Fruit fly (Drosophila melanogaster) whole organism, prepupa: Measurements from ENCODE around the gene hid.

Experiments used
- Blimp-1 ChIP-seq: fragments of 200-800 bp; sonication (Bioruptor generic); optimal IDR thresholded peaks from 3 replicates; lab custom pipeline; 2017; ENCODE audit warnings: missing biosample characterization, missing genetic modification characterization, mild to moderate bottlenecking, moderate library complexity, missing genetic modification reagents
- CG10631 ChIP-seq: fragments of 200-800 bp; sonication (Bioruptor generic); optimal IDR thresholded peaks from 2 replicates; lab custom pipeline; 2016; ENCODE audit warnings: missing biosample characterization, missing genetic modification characterization
- CG10669 ChIP-seq: fragments of 200-800 bp; sonication (Bioruptor generic); optimal IDR thresholded peaks from 3 replicates; lab custom pipeline; 2018; ENCODE audit warnings: missing biosample characterization, mild to moderate bottlenecking, missing genetic modification characterization, moderate library complexity
- CG11294 ChIP-seq: fragments of 200-800 bp; sonication (Bioruptor generic); IDR thresholded peaks from 2 replicates; pipeline ENCODE4 v1.3.6; 2022; ENCODE audit warnings: missing biosample characterization, missing genetic modification characterization
- CG11762 ChIP-seq: fragments of 200-800 bp; sonication (Bioruptor generic); optimal IDR thresholded peaks from 3 replicates; lab custom pipeline; 2016; ENCODE audit warnings: missing biosample characterization, missing genetic modification characterization; ENCODE audit not compliant: insufficient read depth
- CG11902 ChIP-seq: fragments of 200-800 bp; sonication (Bioruptor generic); optimal IDR thresholded peaks from 3 replicates; lab custom pipeline; 2016; ENCODE audit warnings: missing biosample characterization, missing genetic modification characterization
- CG15336 ChIP-seq: fragments of 200-800 bp; sonication (Bioruptor generic); IDR thresholded peaks from 2 replicates; pipeline ENCODE4 v1.3.6; 2022; ENCODE audit warnings: missing biosample characterization, missing genetic modification characterization
- CG16779 ChIP-seq: fragments of 200-800 bp; sonication (Bioruptor generic); optimal IDR thresholded peaks from 3 replicates; lab custom pipeline; 2017; ENCODE audit warnings: missing biosample characterization, mild to moderate bottlenecking, missing genetic modification characterization
- CG3032 ChIP-seq: fragments of 200-800 bp; optimal IDR thresholded peaks from 2 replicates; lab custom pipeline; 2019; ENCODE audit warnings: missing biosample characterization, mild to moderate bottlenecking, missing genetic modification characterization, moderate library complexity
- CG31627 ChIP-seq: fragments of 200-800 bp; sonication (Bioruptor generic); optimal IDR thresholded peaks from 3 replicates; lab custom pipeline; 2016; ENCODE audit warnings: missing biosample characterization, missing genetic modification characterization
- CG32006 ChIP-seq: fragments of 200-800 bp; sonication (Bioruptor generic); optimal IDR thresholded peaks from 3 replicates; lab custom pipeline; 2017; ENCODE audit warnings: missing biosample characterization, mild to moderate bottlenecking, missing genetic modification characterization
- CG34406 ChIP-seq: fragments of 200-800 bp; sonication (Bioruptor generic); optimal IDR thresholded peaks from 3 replicates; lab custom pipeline; 2016; ENCODE audit warnings: missing biosample characterization, missing genetic modification characterization
- CG3919 ChIP-seq: fragments of 200-800 bp; sonication (Bioruptor generic); optimal IDR thresholded peaks from 3 replicates; lab custom pipeline; 2016; ENCODE audit warnings: missing biosample characterization, missing genetic modification characterization
- CG4318 ChIP-seq: fragments of 200-800 bp; sonication (Bioruptor generic); optimal IDR thresholded peaks from 3 replicates; lab custom pipeline; 2017; ENCODE audit warnings: missing biosample characterization, mild to moderate bottlenecking, missing genetic modification characterization
- CG6276 ChIP-seq: fragments of 200-800 bp; sonication (Bioruptor generic); optimal IDR thresholded peaks from 2 replicates; lab custom pipeline; 2017; ENCODE audit warnings: missing biosample characterization, mild to moderate bottlenecking, missing genetic modification characterization
- CG6792 ChIP-seq: fragments of 200-800 bp; sonication (Bioruptor generic); optimal IDR thresholded peaks from 3 replicates; lab custom pipeline; 2016; ENCODE audit warnings: missing biosample characterization, missing genetic modification characterization
- CG6808 ChIP-seq: fragments of 200-800 bp; sonication (Bioruptor generic); optimal IDR thresholded peaks from 3 replicates; lab custom pipeline; 2017; ENCODE audit warnings: missing biosample characterization, missing genetic modification characterization, mild to moderate bottlenecking, moderate library complexity, missing genetic modification reagents
- CG7368 ChIP-seq: fragments of 200-800 bp; sonication (Bioruptor generic); optimal IDR thresholded peaks from 3 replicates; lab custom pipeline; 2016; ENCODE audit warnings: missing biosample characterization, missing genetic modification characterization
- CG8119 ChIP-seq: fragments of 200-800 bp; sonication (Bioruptor generic); IDR thresholded peaks from 3 replicates; pipeline ENCODE4 v1.3.6; 2022; ENCODE audit warnings: missing biosample characterization, missing genetic modification characterization
- CG8319 ChIP-seq: fragments of 200-800 bp; sonication (Bioruptor generic); optimal IDR thresholded peaks from 3 replicates; lab custom pipeline; 2016; ENCODE audit warnings: missing biosample characterization, missing genetic modification characterization
- CG8632 ChIP-seq: fragments of 200-800 bp; sonication (Bioruptor generic); optimal IDR thresholded peaks from 3 replicates; lab custom pipeline; 2016; ENCODE audit warnings: missing biosample characterization, missing genetic modification characterization
- CG9139 ChIP-seq: fragments of 200-800 bp; sonication (Bioruptor generic); optimal IDR thresholded peaks from 3 replicates; lab custom pipeline; 2017; ENCODE audit warnings: missing biosample characterization, mild to moderate bottlenecking, missing genetic modification characterization
- Eip75B ChIP-seq: fragments of 200-800 bp; sonication (Bioruptor generic); optimal IDR thresholded peaks from 3 replicates; lab custom pipeline; 2016; ENCODE audit warnings: missing biosample characterization, missing genetic modification characterization
- Eip93F ChIP-seq: fragments of 200-800 bp; sonication (Bioruptor generic); optimal IDR thresholded peaks from 2 replicates; lab custom pipeline; 2016; ENCODE audit warnings: missing biosample characterization, mild to moderate bottlenecking, missing genetic modification characterization
- Gug ChIP-seq: fragments of 200-800 bp; sonication (Bioruptor generic); IDR thresholded peaks from 2 replicates; pipeline ENCODE4 v1.3.6; 2022; ENCODE audit warnings: missing biosample characterization, missing genetic modification characterization
- Hr38 ChIP-seq: sonication (Bioruptor generic); optimal IDR thresholded peaks from 2 replicates; lab custom pipeline; 2016; ENCODE audit warnings: missing biosample characterization, missing genetic modification characterization
- Hr39 ChIP-seq: fragments of 200-800 bp; sonication (Bioruptor generic); optimal IDR thresholded peaks from 2 replicates; lab custom pipeline; 2016; ENCODE audit warnings: missing biosample characterization, missing genetic modification characterization
- Hr4 ChIP-seq: fragments of 200-800 bp; sonication (Bioruptor generic); optimal IDR thresholded peaks from 3 replicates; lab custom pipeline; 2016; ENCODE audit warnings: missing biosample characterization, missing genetic modification characterization
- Lpt ChIP-seq: fragments of 200-800 bp; sonication (Bioruptor generic); optimal IDR thresholded peaks from 3 replicates; lab custom pipeline; 2016; ENCODE audit warnings: missing biosample characterization, missing genetic modification characterization
- Met ChIP-seq: fragments of 200-800 bp; sonication (Bioruptor generic); optimal IDR thresholded peaks from 3 replicates; lab custom pipeline; 2016; ENCODE audit warnings: missing biosample characterization, missing genetic modification characterization
- OdsH ChIP-seq: fragments of 200-800 bp; sonication (Bioruptor generic); optimal IDR thresholded peaks from 3 replicates; lab custom pipeline; 2016; ENCODE audit warnings: missing biosample characterization, missing genetic modification characterization
- Sox14 ChIP-seq: fragments of 200-800 bp; sonication (Bioruptor generic); optimal IDR thresholded peaks from 3 replicates; lab custom pipeline; 2016; ENCODE audit warnings: missing biosample characterization, missing genetic modification characterization
- Sox15 ChIP-seq: fragments of 200-800 bp; sonication (Bioruptor generic); optimal IDR thresholded peaks from 3 replicates; lab custom pipeline; 2016; ENCODE audit warnings: missing biosample characterization, missing genetic modification characterization
- achi ChIP-seq: fragments of 200-800 bp; sonication (Bioruptor generic); optimal IDR thresholded peaks from 3 replicates; lab custom pipeline; 2016; ENCODE audit warnings: missing biosample characterization, missing genetic modification characterization
- cyc ChIP-seq: fragments of 200-800 bp; sonication (Bioruptor generic); optimal IDR thresholded peaks from 3 replicates; lab custom pipeline; 2016; ENCODE audit warnings: missing biosample characterization, missing genetic modification characterization
- dsx ChIP-seq: fragments of 200-800 bp; optimal IDR thresholded peaks from 3 replicates; lab custom pipeline; 2019; ENCODE audit warnings: missing biosample characterization, mild to moderate bottlenecking, missing genetic modification characterization, moderate library complexity; ENCODE audit not compliant: poor library complexity, severe bottlenecking
- eg ChIP-seq: fragments of 200-800 bp; sonication (Bioruptor generic); IDR thresholded peaks from 3 replicates; pipeline ENCODE4 v1.3.6; 2022; ENCODE audit warnings: missing biosample characterization, missing genetic modification characterization
- esn ChIP-seq: fragments of 200-800 bp; sonication (Bioruptor generic); optimal IDR thresholded peaks from 2 replicates; lab custom pipeline; 2016; ENCODE audit warnings: missing biosample characterization, mild to moderate bottlenecking, missing genetic modification characterization, moderate library complexity
- fd59A ChIP-seq: fragments of 200-800 bp; sonication (Bioruptor generic); optimal IDR thresholded peaks from 2 replicates; lab custom pipeline; 2017; ENCODE audit warnings: missing biosample characterization, mild to moderate bottlenecking, missing genetic modification characterization, missing genetic modification reagents
- fd85E ChIP-seq: fragments of 200-800 bp; sonication (Bioruptor generic); optimal IDR thresholded peaks from 3 replicates; lab custom pipeline; 2016; ENCODE audit warnings: missing biosample characterization, missing genetic modification characterization
- fkh ChIP-seq: fragments of 200-800 bp; sonication (Bioruptor generic); optimal IDR thresholded peaks from 3 replicates; lab custom pipeline; 2017; ENCODE audit warnings: missing biosample characterization, mild to moderate bottlenecking, missing genetic modification characterization, moderate library complexity
- lz ChIP-seq: fragments of 200-800 bp; sonication (Bioruptor generic); optimal IDR thresholded peaks from 3 replicates; lab custom pipeline; 2016; ENCODE audit warnings: missing biosample characterization, missing genetic modification characterization
- net ChIP-seq: fragments of 200-800 bp; sonication (Bioruptor generic); optimal IDR thresholded peaks from 3 replicates; lab custom pipeline; 2016; ENCODE audit warnings: missing biosample characterization, missing genetic modification characterization
- salr ChIP-seq, 2 experiments: fragments of 200-800 bp; sonication (Bioruptor generic); optimal IDR thresholded peaks; 3 replicates each; lab custom pipeline; 2016 to 2018; ENCODE audit warnings: missing biosample characterization in 2 of 2, missing genetic modification characterization in 2 of 2, mild to moderate bottlenecking in 1 of 2
- spab ChIP-seq: fragments of 200-800 bp; sonication (Bioruptor generic); optimal IDR thresholded peaks from 2 replicates; lab custom pipeline; 2017; ENCODE audit warnings: missing biosample characterization, mild to moderate bottlenecking, missing genetic modification characterization, missing genetic modification reagents
- ss ChIP-seq, 2 experiments: fragments of 200-800 bp; sonication (Bioruptor generic); optimal IDR thresholded peaks; 2 replicates in 1 of 2; 3 replicates in 1 of 2; lab custom pipeline; 2017 to 2018; ENCODE audit warnings: mild to moderate bottlenecking in 2 of 2, missing biosample characterization in 2 of 2, missing genetic modification characterization in 2 of 2, moderate library complexity in 1 of 2
- svp ChIP-seq: fragments of 200-800 bp; sonication (Bioruptor generic); peaks from one replicate; lab custom pipeline; 2016; ENCODE audit warnings: missing biosample characterization, missing genetic modification characterization

The hid gene

DNA sequence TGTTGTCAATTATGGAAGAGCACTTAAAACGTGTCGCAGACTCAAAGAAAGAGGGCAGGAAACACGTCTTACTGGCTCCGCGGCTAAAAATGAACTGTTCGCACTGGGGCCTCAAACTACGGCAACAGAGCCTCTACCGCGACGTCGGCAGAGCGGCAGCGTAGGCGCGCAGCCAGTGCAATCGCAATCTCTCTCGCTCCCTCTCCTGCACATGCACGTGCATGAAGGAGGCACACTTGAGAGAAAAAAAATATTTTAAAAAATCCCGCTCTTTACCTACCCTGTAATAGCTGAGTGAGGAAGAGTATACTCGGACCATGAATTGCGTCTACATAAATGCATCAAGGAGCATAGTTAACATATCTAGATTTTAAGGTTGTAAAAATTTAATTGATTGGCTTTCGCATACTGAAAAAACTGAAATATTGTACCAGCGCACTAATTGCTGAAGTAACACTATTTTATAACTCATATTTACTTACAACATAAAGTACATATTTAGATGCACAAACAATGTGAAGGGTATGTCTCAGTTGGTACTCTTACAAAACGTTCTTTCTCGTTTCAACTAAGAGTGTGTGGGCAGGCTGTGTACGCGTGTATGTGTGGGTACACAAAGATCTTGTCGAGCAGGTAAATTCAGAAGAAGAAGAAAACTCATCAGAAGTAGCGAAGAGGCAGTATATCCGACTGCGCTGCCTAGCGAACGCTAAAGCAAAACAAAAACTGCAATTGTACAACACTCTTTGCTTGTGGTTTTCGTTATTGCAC, at the start of gene hid (continued):
- peak; percentile 95 for TF ChIP-seq CG6792 (GFP tag; lab: Kevin White, UChicago)
- peak; percentile 96 for TF ChIP-seq OdsH (GFP tag; lab: Kevin White, UChicago)
- peak; percentile 97 for TF ChIP-seq Met (GFP tag; lab: Kevin White, UChicago)
- TF ChIP-seq Blimp-1 = peak; percentile 91
- peak; percentile 96 for TF ChIP-seq CG3919 (GFP tag; lab: Kevin White, UChicago)
- peak; percentile 92 for TF ChIP-seq Lpt
- TF ChIP-seq CG34406 (GFP tag; lab: Kevin White, UChicago) = peak; percentile 97
- peak; percentile 96 for TF ChIP-seq lz
- TF ChIP-seq Sox15 (GFP tag; lab: Kevin White, UChicago) = peak; percentile 98
- peak; percentile 98 for TF ChIP-seq CG3032
- TF ChIP-seq, all 60 proteins: peak for 60

DNA sequence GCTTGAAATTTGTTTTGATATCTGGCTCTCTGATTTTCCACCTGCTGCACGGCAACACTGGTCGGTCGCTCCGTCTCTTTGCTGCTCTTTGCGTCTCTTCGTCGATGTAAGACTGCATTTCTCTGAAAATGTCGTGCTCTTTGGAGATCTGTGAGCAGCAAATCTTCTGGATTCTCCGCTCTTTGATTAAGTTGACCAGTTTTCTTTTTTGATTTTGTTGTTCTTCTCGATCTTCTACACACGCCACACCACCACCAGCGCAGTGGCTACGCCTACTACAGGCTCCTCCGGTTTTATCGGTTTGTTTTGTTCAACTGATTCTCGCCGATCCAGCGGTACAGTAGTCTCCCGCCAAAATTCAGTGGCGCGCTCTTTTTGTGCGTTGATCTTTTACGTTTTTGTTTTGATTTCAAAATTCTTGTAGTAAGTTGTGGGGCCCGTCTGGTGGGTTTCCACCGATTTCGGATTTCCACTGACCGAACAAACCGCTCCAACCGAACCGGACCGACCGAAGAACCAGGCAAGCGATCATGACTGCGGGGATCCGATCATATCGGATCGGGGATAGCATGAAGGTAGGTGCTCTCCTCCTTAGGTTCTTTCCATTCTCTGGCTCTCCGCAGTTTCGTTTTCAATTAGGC, 48.9 kb upstream of the hid start:
- no peak for TF ChIP-seq Gug (GFP tag; lab: Robert Waterston, UW)
- TF ChIP-seq CG8319 (GFP tag; lab: Kevin White, UChicago) = no peak
- peak; percentile 54; the same call in 2 of the 3 replicates for TF ChIP-seq eg (GFP tag; lab: Robert Waterston, UW)
- no peak for TF ChIP-seq Eip93F (GFP tag; lab: Kevin White, UChicago)
- no peak for TF ChIP-seq fkh (GFP tag; lab: Kevin White, UChicago)
- TF ChIP-seq Hr39 (GFP tag; lab: Kevin White, UChicago) = no peak
- no peak for TF ChIP-seq net (GFP tag; lab: Kevin White, UChicago)
- TF ChIP-seq svp (GFP tag; lab: Kevin White, UChicago) = no peak
- no peak for TF ChIP-seq salr (GFP tag; optimal IDR thresholded peaks at IDR 0.05; lab: Kevin White, UChicago)
- TF ChIP-seq Eip75B (GFP tag; lab: Kevin White, UChicago) = peak; percentile 9
- no peak for TF ChIP-seq CG7368
- TF ChIP-seq CG3032 = no peak
- peak; percentile 3 for TF ChIP-seq CG16779
- TF ChIP-seq Sox15 (GFP tag; lab: Kevin White, UChicago) = no peak
- no peak for TF ChIP-seq CG11762 (GFP tag; lab: Kevin White, UChicago)
- no peak for TF ChIP-seq CG32006 (GFP tag; lab: Kevin White, UChicago)
- TF ChIP-seq CG8632 (GFP tag; lab: Kevin White, UChicago) = no peak
- TF ChIP-seq CG15336 (GFP tag; lab: Robert Waterston, UW) = peak; percentile 32; the same call in 1 of the 2 replicates
- TF ChIP-seq cyc (GFP tag; lab: Kevin White, UChicago) = no peak
- no peak for TF ChIP-seq dsx (GFP tag; lab: Kevin White, UChicago)
- peak; percentile 17 for TF ChIP-seq CG6276 (GFP tag; lab: Kevin White, UChicago)
- TF ChIP-seq CG4318 (GFP tag; lab: Kevin White, UChicago) = no peak
- TF ChIP-seq spab (GFP tag; lab: Kevin White, UChicago) = no peak
- peak; percentile 19 for TF ChIP-seq Sox14
- no peak for TF ChIP-seq esn (GFP tag; lab: Kevin White, UChicago)
- TF ChIP-seq achi = no peak
- peak; percentile 22 for TF ChIP-seq CG9139
- TF ChIP-seq CG31627 = no peak
- no peak for TF ChIP-seq Hr4 (GFP tag; lab: Kevin White, UChicago)
- no peak for TF ChIP-seq Hr38 (GFP tag; lab: Kevin White, UChicago)
- TF ChIP-seq fd85E = no peak
- no peak for TF ChIP-seq OdsH (GFP tag; lab: Kevin White, UChicago)
- no peak for TF ChIP-seq CG6808
- peak; percentile 38 for TF ChIP-seq Blimp-1
- TF ChIP-seq fd59A (GFP tag; lab: Kevin White, UChicago) = no peak
- no peak for TF ChIP-seq CG10669
- peak in 1 of 2 experiments; percentile 18 for TF ChIP-seq ss (GFP tag; optimal IDR thresholded peaks at IDR 0.05; lab: Kevin White, UChicago)
- TF ChIP-seq Met (GFP tag; lab: Kevin White, UChicago) = no peak
- TF ChIP-seq CG11902 (GFP tag; lab: Kevin White, UChicago) = no peak
- TF ChIP-seq CG10631 (GFP tag; lab: Kevin White, UChicago) = peak; percentile 24
- no peak for TF ChIP-seq CG11294
- no peak for TF ChIP-seq CG6792 (GFP tag; lab: Kevin White, UChicago)
- 0 out of 3 replicates have a peak, but pooled peaks have one; percentile 17 for TF ChIP-seq CG8119 (GFP tag; lab: Robert Waterston, UW)
